Worm (Caenorhabditis elegans) whole organism, early embryonic: ENCODE results near the gene F55B11.2.
"Not testable (repeated sequence)": the region's sequence is repeated elsewhere in the genome, so short reads cannot be mapped to it uniquely, and the experiment has no call there.

ENCODE experiments used
- B0310.2 ChIP-seq: sonication (generic microtip); optimal IDR thresholded peaks from 2 replicates; lab custom pipeline; 2016; ENCODE audit warnings: mild to moderate bottlenecking, missing genetic modification characterization, missing compliant biosample characterization
- F13C5.2 ChIP-seq: sonication (generic microtip); optimal IDR thresholded peaks from 2 replicates; lab custom pipeline; 2017; ENCODE audit warnings: mild to moderate bottlenecking, missing genetic modification characterization, inconsistent platforms, missing compliant biosample characterization
- aly-1 ChIP-seq: sonication (generic microtip); optimal IDR thresholded peaks from 2 replicates; lab custom pipeline; 2016; ENCODE audit warnings: missing genetic modification characterization, missing compliant biosample characterization
- ama-1 ChIP-seq: fragments of 150-350 bp; optimal IDR thresholded peaks from 2 replicates; lab custom pipeline; 2014
- ceh-13 ChIP-seq: fragments of 200-800 bp; sonication (Bioruptor generic); optimal IDR thresholded peaks from 2 replicates; lab custom pipeline; 2018; ENCODE audit warnings: mild to moderate bottlenecking, missing genetic modification characterization, missing compliant biosample characterization
- ceh-36 ChIP-seq: sonication (generic microtip); optimal IDR thresholded peaks from 2 replicates; lab custom pipeline; 2016; ENCODE audit warnings: missing genetic modification characterization, inconsistent platforms, missing compliant biosample characterization
- ets-7 ChIP-seq: sonication (generic microtip); optimal IDR thresholded peaks from 2 replicates; lab custom pipeline; 2016; ENCODE audit warnings: missing genotype, missing genetic modification characterization, missing compliant biosample characterization
- flt-1 ChIP-seq: fragments of 200-800 bp; sonication (Bioruptor generic); IDR thresholded peaks from 2 replicates; pipeline ENCODE4 v1.3.6; 2022; ENCODE audit warnings: missing genetic modification characterization, missing compliant biosample characterization
- hmbx-1 ChIP-seq: sonication (generic microtip); optimal IDR thresholded peaks from 2 replicates; lab custom pipeline; 2016; ENCODE audit warnings: mild to moderate bottlenecking, missing genetic modification characterization, missing compliant biosample characterization
- hmg-4 ChIP-seq: fragments of 200-800 bp; sonication (Bioruptor generic); optimal IDR thresholded peaks from 2 replicates; lab custom pipeline; 2018; ENCODE audit warnings: mild to moderate bottlenecking, missing genetic modification characterization, missing compliant biosample characterization
- hnd-1 ChIP-seq: sonication (generic microtip); optimal IDR thresholded peaks from 2 replicates; lab custom pipeline; 2016; ENCODE audit warnings: missing genetic modification characterization, missing compliant biosample characterization
- pes-1 ChIP-seq: fragments of 200-800 bp; sonication (Bioruptor generic); IDR thresholded peaks from 2 replicates; pipeline ENCODE4 v1.3.6; 2022; ENCODE audit warnings: missing genetic modification reagents, missing genetic modification characterization, missing compliant biosample characterization
- scrt-1 ChIP-seq: fragments of 200-800 bp; sonication (Bioruptor generic); IDR thresholded peaks from 2 replicates; pipeline ENCODE4 v1.3.6; 2022; ENCODE audit warnings: missing genetic modification characterization, missing compliant biosample characterization
- sea-1 ChIP-seq: fragments of 200-800 bp; sonication (Bioruptor generic); conservative IDR thresholded peaks from 2 replicates; pipeline ENCODE4 v1.3.6; 2022; ENCODE audit warnings: missing genetic modification characterization, missing compliant biosample characterization
- tbx-11 ChIP-seq: fragments of 200-800 bp; sonication (Bioruptor generic); IDR thresholded peaks from 2 replicates; pipeline ENCODE4 v1.3.6; 2022; ENCODE audit warnings: missing genetic modification characterization, missing compliant biosample characterization
- tbx-37 ChIP-seq: fragments of 200-800 bp; sonication (Bioruptor generic); conservative IDR thresholded peaks from 2 replicates; pipeline ENCODE4 v1.3.6; 2022; ENCODE audit warnings: missing genetic modification reagents, missing genetic modification characterization, missing compliant biosample characterization
- tra-4 ChIP-seq: sonication (generic microtip); optimal IDR thresholded peaks from 2 replicates; lab custom pipeline; 2017; ENCODE audit warnings: missing genetic modification characterization, missing compliant biosample characterization

Gene F55B11.2

DNA sequence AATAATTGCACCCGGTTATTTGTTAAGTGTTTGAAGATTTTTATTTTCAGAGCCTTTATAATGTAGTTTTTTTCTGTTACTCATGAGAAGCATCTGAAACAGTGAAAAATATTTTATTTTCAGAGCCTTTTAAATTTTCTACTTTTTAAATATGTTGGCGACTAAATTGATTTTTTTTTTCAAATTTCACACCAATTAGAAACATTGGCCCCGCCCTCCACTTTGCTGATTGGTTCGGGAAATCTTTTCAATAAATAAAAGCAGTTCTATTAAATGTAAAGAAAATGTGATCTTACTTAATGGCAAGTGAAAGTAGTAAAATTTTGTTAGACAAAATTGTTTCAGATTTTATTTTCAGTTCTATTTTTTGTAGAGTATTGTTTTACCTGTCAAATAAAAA is 14.3 kb upstream of the F55B11.2 start:
- no peak for TF ChIP-seq hmbx-1 (tag; lab: Kevin White, UChicago)
- TF ChIP-seq pes-1 (GFP tag; lab: Robert Waterston, UW): no peak
- no peak for TF ChIP-seq ceh-36 (tag; lab: Kevin White, UChicago)

DNA sequence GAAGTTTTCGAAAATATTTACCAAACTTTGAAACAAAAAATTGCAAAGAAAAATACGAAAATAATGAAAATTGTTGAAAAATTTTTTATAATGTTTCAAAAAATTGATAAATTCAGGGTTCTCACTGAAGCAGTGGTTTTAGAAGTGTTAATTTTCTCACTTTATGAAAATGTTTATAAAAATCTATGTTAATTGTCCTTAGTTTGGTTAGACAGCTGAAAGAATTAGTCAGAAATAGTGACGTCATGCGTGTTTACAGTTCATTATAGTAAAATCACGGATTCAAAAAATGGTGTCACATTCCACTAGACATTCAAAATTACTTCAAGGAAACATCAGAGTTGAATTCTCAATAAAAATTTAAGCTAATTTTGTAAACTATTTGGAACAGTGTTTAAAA is 12.8 kb upstream of the F55B11.2 start:
- TF ChIP-seq tbx-37 (GFP tag; lab: Robert Waterston, UW) (no peak), ets-7 (tag; lab: Kevin White, UChicago) (no peak), hnd-1 (no peak), pes-1 (GFP tag; lab: Robert Waterston, UW) (no peak), F13C5.2 (tag; lab: Kevin White, UChicago) (no peak), hmbx-1 (tag; lab: Kevin White, UChicago) (no peak), ama-1 (lab: Kevin White, UChicago) (no peak), tra-4 (tag; lab: Kevin White, UChicago) (no peak), scrt-1 (no peak), sea-1 (no peak), hmg-4 (GFP tag; lab: Kevin White, UChicago) (no peak), aly-1 (tag; lab: Kevin White, UChicago) (no peak), tbx-11 (GFP tag; lab: Robert Waterston, UW) (no peak)

DNA sequence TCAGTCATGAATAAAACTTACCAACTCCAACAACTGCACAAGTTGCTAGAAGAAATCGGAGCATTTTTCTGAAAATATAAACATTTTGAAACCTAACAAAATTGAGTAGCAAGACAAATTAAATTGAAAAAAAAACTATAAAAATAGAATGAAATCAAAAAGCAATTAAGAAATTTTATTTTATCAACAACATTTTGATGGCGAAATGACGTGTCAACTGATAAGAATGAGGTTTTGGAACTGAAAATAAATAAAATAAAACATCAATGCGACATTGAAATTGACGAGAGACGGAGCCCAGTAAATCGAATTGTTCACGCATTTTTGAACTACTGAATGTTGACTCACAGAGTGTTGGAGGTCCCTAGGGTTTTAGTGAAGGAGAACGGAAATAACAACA is 7.8 kb upstream of the F55B11.2 start, which contains the start of gene F55B11.4:
TSS of gene F55B11.4 (minus strand) at position 68 of the 400 bp plus-strand sequence.
- TF ChIP-seq tbx-11 (GFP tag; lab: Robert Waterston, UW) (no peak), scrt-1 (no peak), hmbx-1 (tag; lab: Kevin White, UChicago) (no peak), pes-1 (GFP tag; lab: Robert Waterston, UW) (no peak), sea-1 (no peak), ama-1 (lab: Kevin White, UChicago) (no peak), aly-1 (tag; lab: Kevin White, UChicago) (no peak), ceh-36 (tag; lab: Kevin White, UChicago) (no peak), F13C5.2 (tag; lab: Kevin White, UChicago) (no peak), tra-4 (tag; lab: Kevin White, UChicago) (no peak), B0310.2 (no peak), tbx-37 (GFP tag; lab: Robert Waterston, UW) (no peak), hnd-1 (no peak), ceh-13 (GFP tag; lab: Kevin White, UChicago) (no peak)

DNA sequence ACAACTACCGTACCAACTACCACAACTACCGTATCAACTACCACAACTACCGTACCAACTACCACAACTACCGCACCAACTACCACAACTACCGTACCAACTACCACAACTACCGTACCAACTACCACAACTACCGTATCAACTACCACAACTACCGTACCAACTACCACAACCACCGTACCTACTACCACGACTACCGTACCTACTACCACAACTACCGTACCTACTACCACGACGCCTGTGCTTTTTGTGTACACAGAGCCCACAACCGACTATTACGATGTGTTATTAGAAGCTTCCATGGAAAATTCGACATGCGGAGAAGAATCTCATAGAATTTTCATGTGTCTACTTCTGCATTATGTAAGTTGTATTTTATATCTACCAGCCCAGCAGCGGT is 4.3 kb upstream of the F55B11.2 start, which contains the start of gene F55B11.5:
TSS of gene F55B11.5 (plus strand) at position 301 of the 400 bp plus-strand sequence.
- not testable (repeated sequence) for TF ChIP-seq F13C5.2 (tag; lab: Kevin White, UChicago); hmg-4 (GFP tag; lab: Kevin White, UChicago); tbx-37 (GFP tag; lab: Robert Waterston, UW)

DNA sequence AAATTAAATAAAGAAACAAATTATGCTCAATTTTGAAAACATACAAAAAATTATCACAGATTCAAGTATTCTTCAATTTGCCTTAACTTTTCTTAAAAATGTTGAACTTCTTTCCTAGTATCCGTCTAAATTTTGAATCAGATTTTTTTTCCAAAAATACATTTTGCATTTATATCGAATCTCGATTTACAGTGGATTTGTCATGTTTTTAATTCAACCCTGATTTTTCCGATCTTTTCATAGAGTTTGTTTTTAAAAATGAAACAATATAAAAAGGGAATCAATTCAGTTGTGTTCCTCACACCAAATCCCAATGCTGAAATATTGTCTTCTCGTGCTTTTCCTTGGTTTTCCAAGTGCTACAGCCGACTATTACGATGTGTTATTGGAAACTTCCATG is 1.3 kb upstream of the F55B11.2 start, which contains the start of gene F55B11.3:
TSS of gene F55B11.3 (plus strand) at position 301 of the 400 bp plus-strand sequence.
- no peak for TF ChIP-seq scrt-1
- TF ChIP-seq aly-1 (tag; lab: Kevin White, UChicago): no peak
- no peak for TF ChIP-seq hnd-1
- TF ChIP-seq hmg-4 (GFP tag; lab: Kevin White, UChicago): no peak
- no peak for TF ChIP-seq tra-4 (tag; lab: Kevin White, UChicago)
- TF ChIP-seq flt-1: no peak
- no peak for TF ChIP-seq ceh-36 (tag; lab: Kevin White, UChicago)
- no peak for TF ChIP-seq tbx-11 (GFP tag; lab: Robert Waterston, UW)
- no peak for TF ChIP-seq B0310.2
- TF ChIP-seq tbx-37 (GFP tag; lab: Robert Waterston, UW): no peak
- no peak for TF ChIP-seq ets-7 (tag; lab: Kevin White, UChicago)
- no peak for TF ChIP-seq ama-1 (lab: Kevin White, UChicago)
- no peak for TF ChIP-seq hmbx-1 (tag; lab: Kevin White, UChicago)
- TF ChIP-seq ceh-13 (GFP tag; lab: Kevin White, UChicago): no peak
- TF ChIP-seq sea-1: no peak
- no peak for TF ChIP-seq F13C5.2 (tag; lab: Kevin White, UChicago)
- TF ChIP-seq pes-1 (GFP tag; lab: Robert Waterston, UW): no peak

DNA sequence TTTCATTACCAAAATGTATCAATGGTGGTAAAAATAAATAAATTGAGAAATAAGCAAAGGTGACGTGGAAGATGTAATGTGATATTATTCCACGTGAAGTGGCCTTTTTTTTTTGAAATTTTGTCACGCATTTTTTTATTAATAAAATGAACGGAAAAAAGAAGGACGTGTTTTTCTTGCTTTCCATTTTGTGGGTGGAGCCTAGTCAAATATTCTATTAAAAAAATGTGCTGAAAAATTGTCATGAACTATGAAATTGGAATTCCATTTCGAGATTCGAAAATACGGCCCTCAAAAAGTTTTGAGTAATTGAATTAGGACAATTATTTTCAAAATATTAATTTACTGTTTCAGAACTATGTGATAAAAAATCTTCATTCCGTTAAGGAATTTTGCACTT is 1.2 kb downstream of the F55B11.2 start, which contains the start of gene F55B11.7:
TSS of gene F55B11.7 (minus strand) at position 101 of the 400 bp plus-strand sequence.
- TF ChIP-seq flt-1 (no peak), sea-1 (no peak), F13C5.2 (tag; lab: Kevin White, UChicago) (no peak), ceh-36 (tag; lab: Kevin White, UChicago) (no peak), tbx-37 (GFP tag; lab: Robert Waterston, UW) (no peak), aly-1 (tag; lab: Kevin White, UChicago) (no peak), scrt-1 (no peak), ceh-13 (GFP tag; lab: Kevin White, UChicago) (no peak), hmg-4 (GFP tag; lab: Kevin White, UChicago) (no peak), pes-1 (GFP tag; lab: Robert Waterston, UW) (no peak)

DNA sequence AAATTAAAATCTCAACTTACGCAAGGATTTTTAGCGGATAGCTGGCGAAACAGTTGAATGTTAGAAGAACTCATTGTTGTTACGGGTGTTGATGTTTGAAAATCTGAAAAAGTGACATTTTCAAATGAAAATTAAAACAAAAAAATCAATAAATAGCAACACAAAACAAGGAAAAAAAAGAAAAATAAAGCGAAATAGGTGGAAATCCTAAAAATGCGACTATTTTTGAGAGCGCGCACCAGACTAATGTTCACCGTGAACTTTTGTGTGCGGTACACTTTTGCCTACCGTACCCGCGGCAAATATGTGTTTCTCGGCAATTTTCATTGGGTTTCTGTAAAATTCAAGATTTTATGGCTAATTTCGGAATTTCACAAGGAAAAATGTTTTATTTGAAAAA is 6.0 kb downstream of the F55B11.2 start, which contains the start of gene F55B11.6:
TSS of gene F55B11.6 (minus strand) at position 101 of the 400 bp plus-strand sequence.
- TF ChIP-seq sea-1 (no peak), B0310.2 (no peak), hmbx-1 (tag; lab: Kevin White, UChicago) (no peak), aly-1 (tag; lab: Kevin White, UChicago) (no peak), hnd-1 (no peak), ceh-13 (GFP tag; lab: Kevin White, UChicago) (no peak), hmg-4 (GFP tag; lab: Kevin White, UChicago) (no peak), flt-1 (no peak), ceh-36 (tag; lab: Kevin White, UChicago) (no peak)

DNA sequence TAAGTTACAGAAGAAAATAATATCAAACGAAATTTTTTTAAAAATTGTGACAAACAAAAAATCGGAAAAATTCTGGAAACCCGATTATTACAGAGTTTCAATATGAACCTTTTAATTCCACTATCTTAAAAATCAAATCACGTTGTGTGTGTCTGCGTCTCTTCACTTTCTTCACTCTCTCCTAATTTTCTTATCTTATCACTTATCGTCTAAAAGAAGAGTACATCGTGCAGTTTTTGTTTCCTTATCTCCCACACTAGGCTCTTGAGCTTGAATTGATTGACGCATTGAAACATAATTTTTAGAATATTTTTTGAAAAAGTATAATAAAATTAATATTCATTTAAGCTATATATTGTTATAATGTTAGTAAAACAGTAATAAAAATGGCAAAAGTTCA is 8.9 kb downstream of the F55B11.2 start:
- TF ChIP-seq F13C5.2 (tag; lab: Kevin White, UChicago) (no peak), ama-1 (lab: Kevin White, UChicago) (no peak), pes-1 (GFP tag; lab: Robert Waterston, UW) (no peak), flt-1 (no peak), hnd-1 (no peak), tbx-11 (GFP tag; lab: Robert Waterston, UW) (no peak), B0310.2 (no peak), tbx-37 (GFP tag; lab: Robert Waterston, UW) (no peak), hmbx-1 (tag; lab: Kevin White, UChicago) (no peak), scrt-1 (no peak), sea-1 (no peak), aly-1 (tag; lab: Kevin White, UChicago) (no peak), ceh-36 (tag; lab: Kevin White, UChicago) (no peak), ceh-13 (GFP tag; lab: Kevin White, UChicago) (no peak), ets-7 (tag; lab: Kevin White, UChicago) (no peak), tra-4 (tag; lab: Kevin White, UChicago) (no peak), hmg-4 (GFP tag; lab: Kevin White, UChicago) (no peak)
